Fruit fly (Drosophila melanogaster): ENCODE measurements around the gene IFT43.

dm6 chr2L:12704418-12704920 lies 9.7 kb upstream of the IFT43 start, which contains the start of the genes CG5776 and spict:
- TF ChIP-seq CG8478 (optimal IDR thresholded peaks at IDR 0.05) (no peak), CTCF (optimal IDR thresholded peaks at IDR 0.05) (peak in 1 of 2 experiments; percentile 15)

Measured in S2 (cell line).